Fruit fly (Drosophila melanogaster) whole organism, adult: ENCODE results near the gene Tcs4.

Experiments used
- CG11617 ChIP-seq: fragments of 200-800 bp; sonication (Bioruptor generic); optimal IDR thresholded peaks from 2 replicates; lab custom pipeline; 2017; ENCODE audit warnings: mild to moderate bottlenecking, missing biosample characterization, missing genetic modification reagents, missing genetic modification characterization
- CG12768 ChIP-seq: fragments of 200-800 bp; sonication (Bioruptor generic); optimal IDR thresholded peaks from 2 replicates; lab custom pipeline; 2017; ENCODE audit warnings: missing biosample characterization, missing genetic modification characterization, mild to moderate bottlenecking, moderate library complexity, missing genetic modification reagents
- CG14711 ChIP-seq: fragments of 200-800 bp; sonication (Bioruptor generic); optimal IDR thresholded peaks from 2 replicates; lab custom pipeline; 2018; ENCODE audit warnings: missing biosample characterization, mild to moderate bottlenecking, missing genetic modification characterization, moderate library complexity
- CG1620 ChIP-seq: fragments of 200-800 bp; sonication (Bioruptor generic); optimal IDR thresholded peaks from 2 replicates; lab custom pipeline; 2016; ENCODE audit warnings: missing biosample characterization, missing genetic modification characterization
- CG33017 ChIP-seq: fragments of 200-800 bp; sonication (Bioruptor generic); optimal IDR thresholded peaks from 2 replicates; lab custom pipeline; 2018; ENCODE audit warnings: missing biosample characterization, mild to moderate bottlenecking, missing genetic modification characterization, moderate library complexity
- CG5204 ChIP-seq: fragments of 200-800 bp; sonication (Bioruptor generic); optimal IDR thresholded peaks from 2 replicates; lab custom pipeline; 2016; ENCODE audit warnings: missing biosample characterization, missing genetic modification characterization
- CG7045 ChIP-seq: fragments of 200-800 bp; sonication (Bioruptor generic); optimal IDR thresholded peaks from 2 replicates; lab custom pipeline; 2017; ENCODE audit warnings: missing biosample characterization, mild to moderate bottlenecking, missing genetic modification characterization
- CG7101 ChIP-seq: fragments of 200-800 bp; sonication (Bioruptor generic); optimal IDR thresholded peaks from 2 replicates; lab custom pipeline; 2018; ENCODE audit warnings: missing biosample characterization, mild to moderate bottlenecking, missing genetic modification characterization, moderate library complexity
- Clk ChIP-seq: fragments of 200-800 bp; sonication (Bioruptor generic); optimal IDR thresholded peaks from 2 replicates; lab custom pipeline; 2017; ENCODE audit warnings: missing biosample characterization, missing genetic modification characterization
- Crg-1 ChIP-seq: fragments of 200-800 bp; sonication (Bioruptor generic); optimal IDR thresholded peaks from 2 replicates; lab custom pipeline; 2016; ENCODE audit warnings: missing biosample characterization, missing genetic modification characterization
- Hr96 ChIP-seq: fragments of 200-800 bp; sonication (Bioruptor generic); optimal IDR thresholded peaks from 2 replicates; lab custom pipeline; 2016; ENCODE audit warnings: missing biosample characterization, missing genetic modification characterization
- Mnt ChIP-seq: fragments of 200-800 bp; sonication (Bioruptor generic); optimal IDR thresholded peaks from 2 replicates; lab custom pipeline; 2016; ENCODE audit warnings: missing biosample characterization, mild to moderate bottlenecking, missing genetic modification characterization
- bab1 ChIP-seq: fragments of 200-800 bp; sonication (Bioruptor generic); optimal IDR thresholded peaks from 3 replicates; lab custom pipeline; 2019; ENCODE audit warnings: missing biosample characterization, mild to moderate bottlenecking, missing genetic modification characterization, moderate library complexity
- cic ChIP-seq: fragments of 200-800 bp; sonication (Bioruptor generic); optimal IDR thresholded peaks from 2 replicates; lab custom pipeline; 2017; ENCODE audit warnings: missing biosample characterization, mild to moderate bottlenecking, missing genetic modification characterization, moderate library complexity
- cnc ChIP-seq, 2 experiments: fragments of >200 bp; optimal IDR thresholded peaks; 2 replicates each; lab custom pipeline; 2017
- kay ChIP-seq: fragments of 200-800 bp; sonication (Bioruptor generic); peaks from one replicate; lab custom pipeline; 2016; ENCODE audit warnings: missing biosample characterization, missing genetic modification characterization, borderline replicate concordance
- ovo ChIP-seq: fragments of 200-800 bp; sonication (Bioruptor generic); optimal IDR thresholded peaks from 2 replicates; lab custom pipeline; 2016; ENCODE audit warnings: missing biosample characterization, missing genetic modification characterization
- pad ChIP-seq: fragments of 200-800 bp; sonication (Bioruptor generic); optimal IDR thresholded peaks from 3 replicates; lab custom pipeline; 2017; ENCODE audit warnings: missing biosample characterization, missing genetic modification characterization, mild to moderate bottlenecking, moderate library complexity, missing genetic modification reagents
- tj ChIP-seq: fragments of 200-800 bp; sonication (Bioruptor generic); optimal IDR thresholded peaks from 3 replicates; lab custom pipeline; 2017; ENCODE audit warnings: missing biosample characterization, mild to moderate bottlenecking, missing genetic modification characterization, moderate library complexity
- toe ChIP-seq: fragments of 200-800 bp; sonication (Bioruptor generic); optimal IDR thresholded peaks from 2 replicates; lab custom pipeline; 2016; ENCODE audit warnings: missing biosample characterization, missing genetic modification characterization

Tcs4 gene

DNA sequence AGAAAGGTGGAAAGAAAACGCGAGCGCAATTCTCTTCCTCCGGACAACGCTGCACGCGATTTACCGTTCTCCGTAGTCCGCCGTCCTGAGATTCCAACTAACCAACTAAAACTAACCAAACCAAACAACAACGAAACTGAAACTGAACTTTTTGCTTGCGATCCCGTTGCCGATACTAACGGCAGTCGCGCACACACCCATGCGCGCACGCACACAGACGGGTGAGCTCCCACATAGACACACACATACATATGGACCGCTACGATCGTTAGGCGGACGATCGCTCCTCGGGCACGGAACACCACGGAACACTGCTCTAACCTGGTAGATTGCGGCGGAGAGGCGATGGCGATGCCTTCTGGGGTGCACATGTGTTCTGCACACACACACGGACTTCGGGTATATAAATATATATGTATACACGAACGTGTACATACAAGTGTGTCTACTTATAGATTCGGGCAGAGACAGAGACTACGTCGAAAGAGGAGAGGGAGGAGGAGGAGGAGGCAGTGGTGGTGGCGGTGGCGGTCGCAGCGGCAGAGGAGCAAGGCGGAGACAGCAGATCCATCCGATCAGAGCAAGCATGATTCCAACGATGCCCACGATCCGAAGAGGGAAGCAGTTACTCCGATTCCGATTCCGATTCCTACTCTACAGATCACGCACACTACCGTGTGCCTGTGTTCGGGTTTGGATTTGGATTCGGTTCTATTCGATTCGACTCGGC lies 11.5 kb upstream of the Tcs4 start, which contains the start of gene meso18E:
TSS of gene meso18E (minus strand) at position 148 of the 730 bp plus-strand sequence.
- peak; percentile 60 for TF ChIP-seq Mnt (GFP tag; lab: Kevin White, UChicago)
- peak; percentile 20 for TF ChIP-seq pad (GFP tag; lab: Kevin White, UChicago)
- TF ChIP-seq ovo (GFP tag; lab: Kevin White, UChicago) = peak; percentile 34
- no peak for TF ChIP-seq CG1620 (GFP tag; lab: Kevin White, UChicago)
- no peak for TF ChIP-seq CG11617 (GFP tag; lab: Kevin White, UChicago)

dm6 chrX:19711936-19712335 lies 10.4 kb upstream of the Tcs4 start:
- TF ChIP-seq tj (GFP tag; lab: Kevin White, UChicago) (peak; percentile 75), CG7101 (tag; lab: Kevin White, UChicago) (no peak), cic (GFP tag; lab: Kevin White, UChicago) (no peak), CG7045 (GFP tag; lab: Kevin White, UChicago) (no peak)

dm6 chrX:19704083-19704482 lies 2.5 kb upstream of the Tcs4 start, which contains the start of the genes CG14230 and CG14232:
Gene CG14230 (plus strand): TSS chrX:19704176.
Gene CG14232 (minus strand): TSS chrX:19704259.
- TF ChIP-seq pad (GFP tag; lab: Kevin White, UChicago) (peak; percentile 18), Mnt (GFP tag; lab: Kevin White, UChicago) (peak; percentile 96), CG11617 (GFP tag; lab: Kevin White, UChicago) (no peak), bab1 (GFP tag; lab: Kevin White, UChicago) (peak; percentile 37), CG14711 (peak; percentile 50), cic (GFP tag; lab: Kevin White, UChicago) (no peak), Crg-1 (GFP tag; lab: Kevin White, UChicago) (peak; percentile 51), CG5204 (GFP tag; lab: Kevin White, UChicago) (no peak), CG33017 (tag; lab: Kevin White, UChicago) (peak; percentile 10), Clk (no peak), CG7101 (tag; lab: Kevin White, UChicago) (peak; percentile 55), kay (GFP tag; lab: Kevin White, UChicago) (no peak), CG1620 (GFP tag; lab: Kevin White, UChicago) (peak; percentile 55)

dm6 chrX:19697255-19697877 lies 4.2 kb downstream of the Tcs4 start:
- TF ChIP-seq Mnt (GFP tag; lab: Kevin White, UChicago) (no peak), CG1620 (GFP tag; lab: Kevin White, UChicago) (peak; percentile 18), CG7101 (tag; lab: Kevin White, UChicago) (peak; percentile 27), pad (GFP tag; lab: Kevin White, UChicago) (peak; percentile 53), tj (GFP tag; lab: Kevin White, UChicago) (no peak), ovo (GFP tag; lab: Kevin White, UChicago) (peak; percentile 66)

DNA sequence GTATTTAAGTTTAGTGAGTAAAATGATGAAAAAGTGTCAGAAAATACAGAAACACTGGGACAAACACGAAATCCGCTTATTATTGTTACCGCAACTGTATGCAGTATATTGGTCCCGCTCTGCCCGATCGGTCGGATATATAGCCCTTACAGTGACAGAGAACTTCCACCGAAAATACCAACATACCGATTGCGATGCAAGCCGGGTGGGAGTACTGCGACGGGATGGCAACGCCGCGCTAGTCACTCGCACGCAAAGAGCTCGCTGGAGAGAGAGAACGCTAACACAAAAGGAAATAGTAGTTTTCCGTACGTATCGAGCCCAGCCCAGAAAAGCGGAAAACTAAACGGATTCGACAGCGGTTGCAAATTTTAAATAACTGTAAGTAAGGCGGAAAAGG lies 4.7 kb downstream of the Tcs4 start, which contains the start of gene Cdc42:
TSS of gene Cdc42 (plus strand) at position 247 of the 400 bp plus-strand sequence.
- TF ChIP-seq CG14711 = peak; percentile 1
- TF ChIP-seq pad (GFP tag; lab: Kevin White, UChicago) = no peak
- no peak for TF ChIP-seq Clk
- TF ChIP-seq CG12768 = no peak
- no peak for TF ChIP-seq Hr96
- no peak for TF ChIP-seq CG33017 (tag; lab: Kevin White, UChicago)
- TF ChIP-seq tj (GFP tag; lab: Kevin White, UChicago) = no peak
- TF ChIP-seq CG7101 (tag; lab: Kevin White, UChicago) = peak; percentile 15
- TF ChIP-seq ovo (GFP tag; lab: Kevin White, UChicago) = no peak
- no peak for TF ChIP-seq Mnt (GFP tag; lab: Kevin White, UChicago)
- no peak for TF ChIP-seq CG7045 (GFP tag; lab: Kevin White, UChicago)
- no peak for TF ChIP-seq bab1 (GFP tag; lab: Kevin White, UChicago)
- peak; percentile 7 for TF ChIP-seq CG1620 (GFP tag; lab: Kevin White, UChicago)
- TF ChIP-seq kay (GFP tag; lab: Kevin White, UChicago) = no peak
- no peak for TF ChIP-seq CG5204 (GFP tag; lab: Kevin White, UChicago)
- TF ChIP-seq cnc (optimal IDR thresholded peaks at IDR 0.05; lab: Kevin White, UChicago) = no peak
- no peak for TF ChIP-seq cic (GFP tag; lab: Kevin White, UChicago)
- no peak for TF ChIP-seq toe (GFP tag; lab: Kevin White, UChicago)
- TF ChIP-seq Crg-1 (GFP tag; lab: Kevin White, UChicago) = no peak

- no peak for TF ChIP-seq pad (GFP tag; lab: Kevin White, UChicago)
- TF ChIP-seq CG7045 (GFP tag; lab: Kevin White, UChicago) = no peak
- no peak for TF ChIP-seq toe (GFP tag; lab: Kevin White, UChicago)
- TF ChIP-seq CG11617 (GFP tag; lab: Kevin White, UChicago) = peak; percentile 9
- TF ChIP-seq tj (GFP tag; lab: Kevin White, UChicago) = no peak
- TF ChIP-seq CG7101 (tag; lab: Kevin White, UChicago) = no peak
- no peak for TF ChIP-seq Clk
- TF ChIP-seq Crg-1 (GFP tag; lab: Kevin White, UChicago) = no peak
- no peak for TF ChIP-seq cnc (optimal IDR thresholded peaks at IDR 0.05; lab: Kevin White, UChicago)
- peak; percentile 45 for TF ChIP-seq CG14711
- no peak for TF ChIP-seq CG12768
Measured at dm6 chrX:19694792-19695558, 6.6 kb downstream of the Tcs4 start, which contains the start of gene CG14229. Gene CG14229 (minus strand): TSS chrX:19695250.
